Fruit fly (Drosophila melanogaster) whole organism, wandering third instar larva: ENCODE results near the gene ATPsynE.

ENCODE experiments used
- CG9705 ChIP-seq: fragments of 200-800 bp; sonication (Bioruptor generic); optimal IDR thresholded peaks from 2 replicates; lab custom pipeline; 2018; ENCODE audit warnings: missing biosample characterization, mild to moderate bottlenecking, missing genetic modification characterization
- Hnf4 ChIP-seq: fragments of 200-800 bp; sonication (Bioruptor generic); optimal IDR thresholded peaks from 2 replicates; lab custom pipeline; 2016; ENCODE audit warnings: missing biosample characterization, mild to moderate bottlenecking, missing genetic modification characterization
- OdsH ChIP-seq: fragments of 200-800 bp; sonication (Bioruptor generic); optimal IDR thresholded peaks from 2 replicates; lab custom pipeline; 2016; ENCODE audit warnings: missing biosample characterization, mild to moderate bottlenecking, missing genetic modification characterization
- psq ChIP-seq: fragments of 200-800 bp; sonication (Bioruptor generic); optimal IDR thresholded peaks from 3 replicates; lab custom pipeline; 2017; ENCODE audit warnings: missing biosample characterization, mild to moderate bottlenecking, missing genetic modification characterization, moderate library complexity
- sv ChIP-seq: fragments of 200-800 bp; sonication (Bioruptor generic); optimal IDR thresholded peaks from 3 replicates; lab custom pipeline; 2016; ENCODE audit warnings: missing biosample characterization, missing genetic modification characterization
- tai ChIP-seq: sonication (Bioruptor generic); optimal IDR thresholded peaks from 2 replicates; lab custom pipeline; 2016; ENCODE audit warnings: missing biosample characterization, missing genetic modification characterization
- usp ChIP-seq: fragments of >200 bp; optimal IDR thresholded peaks from 2 replicates; lab custom pipeline; 2017; ENCODE audit warnings: missing biosample characterization, missing genetic modification characterization

DNA sequence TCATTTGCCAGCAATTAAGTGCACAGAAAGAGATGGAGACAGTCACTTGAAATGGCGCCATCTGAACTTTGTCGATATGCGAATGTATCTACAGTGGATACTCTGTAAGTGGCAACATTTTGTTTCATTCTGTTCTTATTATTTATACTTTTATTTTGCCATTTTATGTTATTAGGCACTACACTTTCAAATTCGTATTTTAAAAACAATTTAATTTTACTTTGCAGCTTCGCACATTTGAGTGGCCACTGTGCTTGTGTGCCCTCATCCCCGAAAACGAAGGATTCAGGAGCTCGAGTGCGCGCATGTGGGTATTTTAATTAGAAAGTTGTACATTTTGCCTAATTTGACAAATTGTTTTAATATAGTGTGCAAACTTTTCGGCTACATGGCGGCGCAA lies 30.7 kb downstream of the ATPsynE start:
- no peak for TF ChIP-seq usp (GFP tag; lab: Kevin White, UChicago)
- TF ChIP-seq psq (GFP tag; lab: Kevin White, UChicago) = peak; percentile 33
- TF ChIP-seq Hnf4 (GFP tag; lab: Kevin White, UChicago) = peak; percentile 61
- TF ChIP-seq CG9705 (GFP tag; lab: Kevin White, UChicago) = peak; percentile 44
- peak; percentile 54 for TF ChIP-seq OdsH (GFP tag; lab: Kevin White, UChicago)
- TF ChIP-seq tai (GFP tag; lab: Kevin White, UChicago) = peak; percentile 39
- TF ChIP-seq sv (GFP tag; lab: Kevin White, UChicago) = no peak
